Worm (Caenorhabditis elegans): Measurements from ENCODE around the gene W07G4.2.

DNA sequence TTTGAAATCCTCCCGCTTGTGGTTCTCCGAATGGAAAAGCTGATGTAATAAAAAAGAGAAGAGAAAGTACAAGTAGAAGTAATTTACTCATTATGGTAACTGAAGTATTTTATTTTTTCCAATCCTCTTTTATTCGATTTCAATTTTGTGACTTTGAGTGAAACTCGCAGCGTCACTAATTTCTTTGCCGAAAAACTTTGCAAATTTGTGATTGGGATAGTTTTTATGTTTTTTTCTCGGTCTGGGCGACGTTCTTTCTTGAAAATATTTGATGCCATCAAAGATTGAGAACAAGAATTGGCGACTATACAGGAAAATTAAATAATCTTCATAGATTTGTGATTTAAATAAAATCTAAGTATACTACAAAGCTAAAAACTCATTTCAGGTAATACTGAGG is 36.8 kb downstream of the W07G4.2 start, which contains the start of gene far-4:
- TF ChIP-seq nhr-25 (tag; optimal IDR thresholded peaks at IDR 0.05), result no peak
- TF ChIP-seq ceh-16 (tag; optimal IDR thresholded peaks at IDR 0.05), result no peak
- TF ChIP-seq skn-1 (tag; optimal IDR thresholded peaks at IDR 0.05), result no peak
- no peak for TF ChIP-seq R02D3.7 (tag; optimal IDR thresholded peaks at IDR 0.05)
- no peak for TF ChIP-seq lsy-2 (tag; optimal IDR thresholded peaks at IDR 0.05)
- TF ChIP-seq F13H6.1 (tag; optimal IDR thresholded peaks at IDR 0.05), result no peak
- no peak for TF ChIP-seq ama-1 (optimal IDR thresholded peaks at IDR 0.05)
- no peak for TF ChIP-seq lin-13 (GFP tag; optimal IDR thresholded peaks at IDR 0.05)
- no peak for TF ChIP-seq ztf-11 (tag; optimal IDR thresholded peaks at IDR 0.05)

All from whole organism, L2 larva.